Worm (Caenorhabditis elegans) whole organism, L2 larva: ENCODE measurements around the gene Y6E2A.7.
"Not testable (repeated sequence)": the region's sequence is repeated elsewhere in the genome, so short reads cannot be mapped to it uniquely, and the experiment has no call there.

Experiments
- ama-1 ChIP-seq: fragments of 150-350 bp; optimal IDR thresholded peaks from 2 replicates; lab custom pipeline; 2018; ENCODE audit warnings: inconsistent platforms
- fos-1 ChIP-seq: fragments of 150-350 bp; optimal IDR thresholded peaks from 2 replicates; lab custom pipeline; 2014; ENCODE audit warnings: missing biosample characterization, missing genetic modification characterization
- lin-39 ChIP-seq: fragments of 150-350 bp; optimal IDR thresholded peaks from 2 replicates; lab custom pipeline; 2014; ENCODE audit warnings: missing biosample characterization, missing genetic modification reagents, missing genetic modification characterization
- nhr-12 ChIP-seq: fragments of 150-350 bp; optimal IDR thresholded peaks from 2 replicates; lab custom pipeline; 2014; ENCODE audit warnings: missing biosample characterization, missing genetic modification characterization
- unc-39 ChIP-seq: fragments of 150-350 bp; optimal IDR thresholded peaks from 2 replicates; lab custom pipeline; 2014; ENCODE audit warnings: missing biosample characterization, missing genetic modification characterization

DNA sequence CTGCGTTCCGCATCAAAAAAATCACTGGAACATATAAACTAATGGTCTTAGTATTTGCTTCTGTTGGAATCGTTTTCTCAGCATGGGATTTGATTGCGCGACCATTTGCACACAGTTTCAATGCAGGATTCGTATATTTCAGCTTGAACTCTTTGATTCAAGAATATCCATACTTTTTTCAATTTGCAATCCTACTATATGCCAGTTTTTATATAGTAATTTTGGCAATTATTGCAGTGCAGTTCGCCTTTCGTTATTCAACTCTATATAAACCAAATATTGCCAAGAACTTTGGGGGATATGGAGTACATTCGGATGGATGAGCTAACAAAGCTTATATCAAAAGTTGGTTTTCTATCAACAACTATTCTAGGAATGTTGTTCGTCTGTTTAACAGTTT is 33.3 kb downstream of the Y6E2A.7 start, which contains the start of gene str-5:
- TF ChIP-seq fos-1 (tag; lab: Kevin White, UChicago); nhr-12 (tag; lab: Kevin White, UChicago); lin-39 (tag; lab: Kevin White, UChicago); ama-1 (lab: Kevin White, UChicago); unc-39: not testable (repeated sequence)
